Fruit fly (Drosophila melanogaster) whole organism: ENCODE results near the gene CG32095.

ENCODE experiments used
- CG8478 ChIP-seq: fragments of >200 bp; optimal IDR thresholded peaks from 2 replicates; lab custom pipeline; 2018; ENCODE audit warnings: inconsistent platforms
- Dll ChIP-seq: fragments of >200 bp; optimal IDR thresholded peaks from 2 replicates; lab custom pipeline; 2017
- EcR ChIP-seq, 2 experiments: fragments of >200 bp; optimal IDR thresholded peaks; 2 replicates each; lab custom pipeline; 2017; ENCODE audit warnings: missing biosample characterization in 2 of 2, missing genetic modification characterization in 2 of 2, missing genetic modification reagents in 2 of 2
- pan ChIP-seq: fragments of >200 bp; optimal IDR thresholded peaks from 2 replicates; lab custom pipeline; 2017
- psq ChIP-seq: fragments of >200 bp; optimal IDR thresholded peaks from 2 replicates; lab custom pipeline; 2017
- usp ChIP-seq: fragments of >200 bp; optimal IDR thresholded peaks from 2 replicates; lab custom pipeline; 2017; ENCODE audit warnings: missing biosample characterization, missing genetic modification characterization, mixed read lengths

The CG32095 gene

DNA sequence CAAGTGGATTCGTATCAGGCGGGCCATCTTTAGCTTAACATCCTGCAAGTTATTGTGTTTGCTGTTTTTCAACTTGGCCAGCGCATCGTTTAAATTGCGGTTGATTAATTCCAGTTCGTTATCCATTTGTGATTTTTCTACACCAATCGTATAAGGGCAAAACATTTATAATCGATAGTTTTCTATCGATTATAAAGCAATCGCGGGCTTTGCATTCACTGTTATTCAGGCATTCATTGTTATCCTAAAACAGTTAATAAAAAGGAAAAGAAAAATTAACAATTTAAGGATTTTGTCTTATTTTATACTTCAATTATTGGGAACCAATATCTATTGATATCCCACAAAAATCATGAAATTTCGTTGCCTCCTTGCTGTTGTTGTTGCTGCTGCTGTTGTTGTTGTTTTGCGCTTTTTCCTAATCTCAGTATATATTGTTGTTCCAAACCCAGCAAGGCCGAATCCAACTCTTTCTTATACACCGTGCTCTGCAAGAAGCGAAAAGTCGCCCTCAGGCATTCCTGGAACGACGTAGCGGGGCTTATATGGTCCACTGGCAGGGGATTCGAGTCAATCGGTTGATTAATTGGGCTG, at the start of gene CG32095:
Gene CG32095, minus strand, starts transcription at position 173 of the 594 bp plus-strand sequence.
- TF ChIP-seq Dll, result no peak
- no peak for TF ChIP-seq pan (lab: Kevin White, UChicago)
- no peak for TF ChIP-seq EcR (GFP tag; optimal IDR thresholded peaks at IDR 0.05; lab: Kevin White, UChicago)
- TF ChIP-seq usp, result no peak
- TF ChIP-seq CG8478 (lab: Kevin White, UChicago), result no peak

DNA sequence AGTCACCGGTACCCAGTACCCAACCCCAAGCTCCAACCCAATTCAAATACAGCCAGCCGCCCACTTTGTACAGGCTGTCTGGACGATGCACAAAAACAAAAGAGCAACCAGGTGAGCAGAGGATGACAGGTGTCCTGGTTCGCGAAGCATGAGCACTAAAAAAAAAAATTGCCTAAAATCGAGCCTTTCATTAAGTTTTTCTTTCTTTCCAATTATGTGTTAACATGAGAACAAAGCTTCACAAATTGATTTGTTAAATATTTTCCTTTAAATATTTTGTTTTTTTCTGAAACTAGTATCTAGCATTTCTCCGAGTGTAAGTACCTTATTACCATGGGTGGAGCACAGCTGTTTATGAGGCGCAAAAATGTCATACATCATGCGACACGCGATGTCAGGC, 49.2 kb upstream of the CG32095 start:
- TF ChIP-seq CG8478 (lab: Kevin White, UChicago) (no peak), EcR (GFP tag; optimal IDR thresholded peaks at IDR 0.05; lab: Kevin White, UChicago) (no peak), pan (lab: Kevin White, UChicago) (no peak), Dll (no peak), psq (lab: Kevin White, UChicago) (no peak), usp (no peak)

DNA sequence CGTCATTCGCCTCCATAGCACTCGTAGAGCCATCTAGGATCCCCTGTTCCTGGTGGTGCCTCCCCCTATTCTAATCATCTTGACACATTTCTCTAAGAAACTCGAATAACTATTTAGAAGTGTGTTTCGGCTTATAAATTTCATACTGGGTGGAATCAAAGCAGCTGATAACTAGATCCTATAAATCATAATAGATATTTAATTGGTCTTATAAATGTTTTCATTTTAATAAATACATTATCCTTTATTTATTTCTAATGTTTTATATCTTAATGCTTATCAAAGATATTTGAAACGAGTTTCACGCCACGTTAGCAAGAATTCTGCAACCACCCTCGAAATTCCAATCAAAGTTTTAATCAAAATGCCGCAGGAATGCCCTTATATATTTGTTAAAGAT, 45.7 kb upstream of the CG32095 start, which contains the start of gene CG5906:
Gene CG5906, minus strand, starts transcription at position 101 of the 400 bp plus-strand sequence.
- TF ChIP-seq usp (no peak), CG8478 (lab: Kevin White, UChicago) (no peak), EcR (GFP tag; optimal IDR thresholded peaks at IDR 0.05; lab: Kevin White, UChicago) (no peak), Dll (no peak), pan (lab: Kevin White, UChicago) (no peak), psq (lab: Kevin White, UChicago) (no peak)

DNA sequence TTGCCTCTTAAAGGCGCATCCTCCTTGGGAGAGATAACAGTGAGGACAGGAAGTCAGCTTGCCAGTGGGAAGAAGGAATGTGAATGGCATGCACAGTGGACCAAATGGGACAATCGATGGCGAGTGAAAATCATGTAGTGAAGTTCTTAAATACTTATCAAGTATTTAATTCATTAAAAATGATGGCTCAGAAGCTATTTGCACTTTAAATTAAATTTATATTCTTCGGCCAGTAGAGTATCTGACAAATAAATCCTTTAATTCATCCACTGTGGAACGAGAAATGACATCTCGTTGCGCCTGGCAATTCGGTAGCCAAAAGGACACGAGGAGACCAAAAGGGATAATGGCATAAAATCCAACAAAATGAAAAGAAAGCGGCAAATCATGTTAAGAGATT, 43.8 kb upstream of the CG32095 start:
- TF ChIP-seq usp (no peak), EcR (GFP tag; optimal IDR thresholded peaks at IDR 0.05; lab: Kevin White, UChicago) (no peak), psq (lab: Kevin White, UChicago) (no peak), CG8478 (lab: Kevin White, UChicago) (no peak), pan (lab: Kevin White, UChicago) (no peak), Dll (no peak)

dm6 chr3L:11863587-11863986, 38.1 kb upstream of the CG32095 start:
- TF ChIP-seq psq (lab: Kevin White, UChicago), result no peak
- no peak for TF ChIP-seq pan (lab: Kevin White, UChicago)
- TF ChIP-seq Dll, result no peak
- TF ChIP-seq EcR (GFP tag; optimal IDR thresholded peaks at IDR 0.05; lab: Kevin White, UChicago), result no peak
- no peak for TF ChIP-seq usp
- TF ChIP-seq CG8478 (lab: Kevin White, UChicago), result no peak

- TF ChIP-seq usp (no peak), EcR (GFP tag; optimal IDR thresholded peaks at IDR 0.05; lab: Kevin White, UChicago) (no peak), CG8478 (lab: Kevin White, UChicago) (no peak), pan (lab: Kevin White, UChicago) (no peak), Dll (no peak), psq (lab: Kevin White, UChicago) (no peak)
These were observed 36.7 kb upstream of the CG32095 start for dm6 chr3L:11862266-11862665.

- no peak for TF ChIP-seq psq (lab: Kevin White, UChicago)
- no peak for TF ChIP-seq CG8478 (lab: Kevin White, UChicago)
These were observed 33.2 kb upstream of the CG32095 start for dm6 chr3L:11858745-11859144.

dm6 chr3L:11852924-11853323, 27.4 kb upstream of the CG32095 start:
- TF ChIP-seq Dll (no peak), CG8478 (lab: Kevin White, UChicago) (no peak), EcR (GFP tag; optimal IDR thresholded peaks at IDR 0.05; lab: Kevin White, UChicago) (no peak), pan (lab: Kevin White, UChicago) (no peak), usp (no peak), psq (lab: Kevin White, UChicago) (no peak)

DNA sequence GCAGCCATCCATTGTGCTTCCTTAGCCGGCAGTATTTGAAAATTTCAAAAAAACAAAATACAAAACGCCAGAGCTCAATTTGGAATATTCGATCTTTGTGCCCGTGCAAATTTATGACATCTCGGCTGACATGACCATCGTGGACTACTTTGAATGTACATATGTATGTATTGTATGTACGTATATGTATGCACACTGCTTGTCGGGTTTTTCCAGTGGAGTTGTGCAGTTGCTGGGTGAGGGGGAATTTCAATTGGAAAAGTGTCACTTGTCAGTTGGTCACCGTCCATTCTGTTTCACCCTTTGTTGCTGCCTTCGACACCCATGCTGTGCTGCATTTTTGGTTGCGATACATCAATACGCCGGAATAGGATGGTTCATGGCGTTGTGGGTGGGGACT, 22.2 kb upstream of the CG32095 start, which contains the start of gene CG12521:
Gene CG12521, minus strand, starts transcription at position 101 of the 400 bp plus-strand sequence.
- no peak for TF ChIP-seq EcR (GFP tag; optimal IDR thresholded peaks at IDR 0.05; lab: Kevin White, UChicago)
- TF ChIP-seq psq (lab: Kevin White, UChicago), result no peak
- TF ChIP-seq usp, result no peak
- no peak for TF ChIP-seq pan (lab: Kevin White, UChicago)
- no peak for TF ChIP-seq Dll
- no peak for TF ChIP-seq CG8478 (lab: Kevin White, UChicago)

dm6 chr3L:11836575-11837077, 11.1 kb upstream of the CG32095 start, which contains the start of gene CG43064:
Gene CG43064, minus strand, starts transcription at chr3L:11836721.
- TF ChIP-seq Dll, result no peak
- no peak for TF ChIP-seq pan (lab: Kevin White, UChicago)
- no peak for TF ChIP-seq EcR (GFP tag; optimal IDR thresholded peaks at IDR 0.05; lab: Kevin White, UChicago)
- TF ChIP-seq CG8478 (lab: Kevin White, UChicago), result no peak
- TF ChIP-seq usp, result no peak

DNA sequence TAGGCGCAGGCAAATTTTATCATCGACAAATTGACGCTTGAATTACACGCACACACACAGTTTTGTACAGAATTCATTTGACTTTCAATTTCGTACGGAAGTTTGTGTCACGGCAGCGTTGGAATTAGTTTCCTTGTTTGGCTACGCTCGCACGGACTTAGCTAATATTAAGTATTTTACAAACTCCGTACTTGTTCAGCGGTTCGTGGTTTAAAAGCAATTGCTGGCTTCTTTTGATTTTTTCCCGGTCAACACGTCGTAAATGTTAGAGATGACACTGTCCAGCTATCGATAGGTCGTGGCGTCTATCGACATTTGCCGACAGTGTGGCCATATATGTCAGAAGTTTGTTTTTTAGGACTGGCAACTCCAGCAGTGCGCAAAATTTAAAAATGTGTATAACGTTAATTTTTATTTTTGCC, 7.8 kb upstream of the CG32095 start, which contains the start of gene CycA:
Gene CycA, minus strand, starts transcription at position 283 of the 422 bp plus-strand sequence.
- TF ChIP-seq usp (no peak), Dll (no peak), CG8478 (lab: Kevin White, UChicago) (no peak), pan (lab: Kevin White, UChicago) (no peak), psq (lab: Kevin White, UChicago) (no peak), EcR (GFP tag; optimal IDR thresholded peaks at IDR 0.05; lab: Kevin White, UChicago) (no peak)
